Fruit fly (Drosophila melanogaster) whole organism, embryonic: ENCODE measurements around the gene CG4025.
A peak's percentile ranks its signal among the peaks of the same experiment; 100 is the strongest.

Experiments used
- Aef1 ChIP-seq: fragments of 200-800 bp; sonication (Bioruptor generic); IDR thresholded peaks from 3 replicates; pipeline ENCODE4 v1.3.6; 2022; ENCODE audit warnings: missing biosample characterization, missing genetic modification characterization
- Atf3 ChIP-seq: fragments of 200-800 bp; sonication (Bioruptor generic); optimal IDR thresholded peaks from 3 replicates; lab custom pipeline; 2016; ENCODE audit warnings: missing biosample characterization, missing genetic modification characterization
- CG10462 ChIP-seq: fragments of 200-800 bp; sonication (Bioruptor generic); optimal IDR thresholded peaks from 2 replicates; lab custom pipeline; 2016; ENCODE audit warnings: missing biosample characterization, missing genetic modification characterization
- CG10959 ChIP-seq: fragments of 200-800 bp; sonication (Bioruptor generic); IDR thresholded peaks from 2 replicates; pipeline ENCODE4 v1.3.6; 2022; ENCODE audit warnings: missing biosample characterization, missing genetic modification characterization
- CG10979 ChIP-seq: fragments of 200-800 bp; sonication (Bioruptor generic); optimal IDR thresholded peaks from 2 replicates; lab custom pipeline; 2018; ENCODE audit warnings: missing biosample characterization, mild to moderate bottlenecking, missing genetic modification characterization, moderate library complexity
- CG11085 ChIP-seq: fragments of 200-800 bp; sonication (Bioruptor generic); IDR thresholded peaks from 2 replicates; pipeline ENCODE4 v1.3.6; 2022; ENCODE audit warnings: missing biosample characterization, missing genetic modification characterization
- CG13624 ChIP-seq: fragments of 200-800 bp; sonication (Bioruptor generic); optimal IDR thresholded peaks from 2 replicates; lab custom pipeline; 2016; ENCODE audit warnings: missing biosample characterization, missing genetic modification characterization
- CG1647 ChIP-seq: fragments of 200-800 bp; sonication (Bioruptor generic); optimal IDR thresholded peaks from 3 replicates; lab custom pipeline; 2016; ENCODE audit warnings: missing biosample characterization, missing genetic modification characterization
- CG17186 ChIP-seq: fragments of 200-800 bp; sonication (Bioruptor generic); optimal IDR thresholded peaks from 3 replicates; lab custom pipeline; 2017; ENCODE audit warnings: missing biosample characterization, missing genetic modification reagents, missing genetic modification characterization
- CG2120 ChIP-seq: fragments of 200-800 bp; sonication (Bioruptor generic); optimal IDR thresholded peaks from 3 replicates; lab custom pipeline; 2016; ENCODE audit warnings: missing biosample characterization, missing genetic modification characterization
- CG2678 ChIP-seq: fragments of 200-800 bp; sonication (Bioruptor generic); optimal IDR thresholded peaks from 3 replicates; lab custom pipeline; 2019; ENCODE audit warnings: missing biosample characterization, mild to moderate bottlenecking, missing genetic modification characterization, moderate library complexity
- CG5180 ChIP-seq: fragments of 200-800 bp; sonication (Bioruptor generic); optimal IDR thresholded peaks from 3 replicates; lab custom pipeline; 2017; ENCODE audit warnings: missing biosample characterization, missing genetic modification characterization, mild to moderate bottlenecking, moderate library complexity, missing genetic modification reagents
- CG6813 ChIP-seq: fragments of 200-800 bp; sonication (Bioruptor generic); optimal IDR thresholded peaks from 2 replicates; lab custom pipeline; 2017; ENCODE audit warnings: missing biosample characterization, missing genetic modification characterization, mild to moderate bottlenecking, moderate library complexity, missing genetic modification reagents
- CG7928 ChIP-seq: fragments of 200-800 bp; sonication (Bioruptor generic); optimal IDR thresholded peaks from 2 replicates; lab custom pipeline; 2017; ENCODE audit warnings: missing biosample characterization, mild to moderate bottlenecking, missing genetic modification characterization
- CG8290 ChIP-seq, 3 experiments: fragments of 200-800 bp; sonication (Bioruptor generic); optimal IDR thresholded peaks; 2 replicates each; lab custom pipeline; 2016 to 2019; ENCODE audit warnings: missing biosample characterization in 3 of 3, missing genetic modification characterization in 3 of 3, mild to moderate bottlenecking in 2 of 3, moderate library complexity in 1 of 3
- CG8388 ChIP-seq: fragments of 200-800 bp; sonication (Bioruptor generic); optimal IDR thresholded peaks from 2 replicates; lab custom pipeline; 2019; ENCODE audit warnings: missing biosample characterization, mild to moderate bottlenecking, missing genetic modification characterization, moderate library complexity
- Dfd ChIP-seq, 2 experiments: fragments of >200 bp; optimal IDR thresholded peaks; 2 replicates each; lab custom pipeline; 2017; ENCODE audit warnings: missing biosample characterization in 2 of 2, missing genetic modification characterization in 2 of 2
- ERR ChIP-seq: fragments of 200-800 bp; sonication (Bioruptor generic); optimal IDR thresholded peaks from 2 replicates; lab custom pipeline; 2016; ENCODE audit warnings: missing biosample characterization, missing genetic modification characterization
- Ets65A ChIP-seq: fragments of 200-800 bp; sonication (Bioruptor generic); peaks from one replicate; lab custom pipeline; 2016; ENCODE audit warnings: missing biosample characterization, missing genetic modification characterization
- Fer2 ChIP-seq: fragments of 200-800 bp; sonication (Bioruptor generic); optimal IDR thresholded peaks from 2 replicates; lab custom pipeline; 2018; ENCODE audit warnings: missing biosample characterization, mild to moderate bottlenecking, missing genetic modification characterization, moderate library complexity
- HLH3B ChIP-seq: fragments of 200-800 bp; sonication (Bioruptor generic); IDR thresholded peaks from 2 replicates; pipeline ENCODE4 v1.3.6; 2022; ENCODE audit warnings: missing biosample characterization, missing genetic modification characterization
- Hmx ChIP-seq: fragments of 200-800 bp; sonication (Bioruptor generic); optimal IDR thresholded peaks from 2 replicates; lab custom pipeline; 2016; ENCODE audit warnings: missing biosample characterization, missing genetic modification characterization
- Kr ChIP-seq: fragments of 200-800 bp; sonication (Bioruptor generic); optimal IDR thresholded peaks from 2 replicates; lab custom pipeline; 2017; ENCODE audit warnings: missing biosample characterization, mild to moderate bottlenecking, missing genetic modification characterization
- Mes4 ChIP-seq: fragments of 200-800 bp; sonication (Bioruptor generic); optimal IDR thresholded peaks from 2 replicates; lab custom pipeline; 2016; ENCODE audit warnings: missing biosample characterization, missing genetic modification characterization
- Mrtf ChIP-seq: fragments of 200-800 bp; sonication (Bioruptor generic); IDR thresholded peaks from 3 replicates; pipeline ENCODE4 v1.3.6; 2022; ENCODE audit warnings: missing biosample characterization, missing genetic modification characterization
- NK7.1 ChIP-seq: fragments of 200-800 bp; sonication (Bioruptor generic); optimal IDR thresholded peaks from 3 replicates; lab custom pipeline; 2016; ENCODE audit warnings: missing biosample characterization, missing genetic modification characterization
- Nf-YC ChIP-seq: fragments of 200-800 bp; optimal IDR thresholded peaks from 3 replicates; lab custom pipeline; 2019; ENCODE audit warnings: missing biosample characterization, mild to moderate bottlenecking, missing genetic modification characterization, moderate library complexity
- bowl ChIP-seq: fragments of 200-800 bp; sonication (Bioruptor generic); IDR thresholded peaks from 2 replicates; pipeline ENCODE4 v1.3.6; 2022; ENCODE audit warnings: missing biosample characterization, missing genetic modification characterization
- cad ChIP-seq: fragments of >200 bp; optimal IDR thresholded peaks from 2 replicates; lab custom pipeline; 2017; ENCODE audit warnings: missing biosample characterization, missing genetic modification characterization
- chn ChIP-seq: fragments of 200-800 bp; sonication (Bioruptor generic); optimal IDR thresholded peaks from 2 replicates; lab custom pipeline; 2016; ENCODE audit warnings: missing biosample characterization, missing genetic modification characterization
- croc ChIP-seq: fragments of 200-800 bp; sonication (Bioruptor generic); conservative IDR thresholded peaks from 3 replicates; pipeline ENCODE4 v1.3.6; 2022; ENCODE audit warnings: missing biosample characterization, missing genetic modification characterization
- dan ChIP-seq: fragments of 200-800 bp; sonication (Bioruptor generic); IDR thresholded peaks from 2 replicates; pipeline ENCODE4 v1.3.6; 2022; ENCODE audit warnings: missing biosample characterization, missing genetic modification characterization
- dpn ChIP-seq, 2 experiments: fragments of 200-800 bp; sonication (Bioruptor generic); optimal IDR thresholded peaks; 3 replicates each; lab custom pipeline; 2016; ENCODE audit warnings: missing biosample characterization in 2 of 2, missing genetic modification characterization in 2 of 2
- emc ChIP-seq: fragments of 200-800 bp; sonication (Bioruptor generic); optimal IDR thresholded peaks from 2 replicates; lab custom pipeline; 2016; ENCODE audit warnings: missing biosample characterization, missing genetic modification characterization
- ems ChIP-seq: fragments of 200-800 bp; sonication (Bioruptor generic); optimal IDR thresholded peaks from 3 replicates; lab custom pipeline; 2016; ENCODE audit warnings: missing biosample characterization, missing genetic modification characterization
- ftz-f1 ChIP-seq: fragments of 200-800 bp; sonication (Bioruptor generic); optimal IDR thresholded peaks from 2 replicates; lab custom pipeline; 2016; ENCODE audit warnings: missing biosample characterization, missing genetic modification characterization
- gcm2 ChIP-seq: fragments of 200-800 bp; sonication (Bioruptor generic); optimal IDR thresholded peaks from 2 replicates; lab custom pipeline; 2016; ENCODE audit warnings: missing biosample characterization, missing genetic modification characterization
- h ChIP-seq: fragments of >200 bp; optimal IDR thresholded peaks from 2 replicates; lab custom pipeline; 2017
- ken ChIP-seq: fragments of 200-800 bp; sonication (Bioruptor generic); IDR thresholded peaks from 3 replicates; pipeline ENCODE4 v1.3.6; 2022; ENCODE audit warnings: missing biosample characterization, missing genetic modification characterization
- luna ChIP-seq: fragments of 200-800 bp; sonication (Bioruptor generic); optimal IDR thresholded peaks from 2 replicates; lab custom pipeline; 2016; ENCODE audit warnings: missing biosample characterization, missing genetic modification characterization
- mld ChIP-seq: fragments of 200-800 bp; sonication (Bioruptor generic); IDR thresholded peaks from 3 replicates; pipeline ENCODE4 v1.3.6; 2022; ENCODE audit warnings: missing biosample characterization, missing genetic modification characterization; ENCODE audit not compliant: partially characterized antibody
- nau ChIP-seq: fragments of 200-800 bp; sonication (Bioruptor generic); optimal IDR thresholded peaks from 3 replicates; lab custom pipeline; 2017; ENCODE audit warnings: missing biosample characterization, mild to moderate bottlenecking, missing genetic modification characterization, missing genetic modification reagents
- nerfin-1 ChIP-seq: fragments of 200-800 bp; sonication (Bioruptor generic); optimal IDR thresholded peaks from 3 replicates; lab custom pipeline; 2019; ENCODE audit warnings: missing biosample characterization, mild to moderate bottlenecking, missing genetic modification characterization, moderate library complexity
- nerfin-2 ChIP-seq: fragments of 200-800 bp; sonication (Bioruptor generic); IDR thresholded peaks from 2 replicates; pipeline ENCODE4 v1.3.6; 2022; ENCODE audit warnings: missing biosample characterization, missing genetic modification characterization; ENCODE audit not compliant: partially characterized antibody
- pho ChIP-seq: fragments of 200-800 bp; sonication (Bioruptor generic); optimal IDR thresholded peaks from 2 replicates; lab custom pipeline; 2016; ENCODE audit warnings: missing biosample characterization, missing genetic modification characterization
- sd ChIP-seq: fragments of 200-800 bp; sonication (Bioruptor generic); optimal IDR thresholded peaks from 3 replicates; lab custom pipeline; 2018; ENCODE audit warnings: missing biosample characterization, mild to moderate bottlenecking, missing genetic modification characterization, moderate library complexity
- slou ChIP-seq: fragments of 200-800 bp; sonication (Bioruptor generic); optimal IDR thresholded peaks from 3 replicates; lab custom pipeline; 2016; ENCODE audit warnings: missing biosample characterization, missing genetic modification characterization
- so ChIP-seq: fragments of 200-800 bp; sonication (Bioruptor generic); IDR thresholded peaks from 3 replicates; pipeline ENCODE4 v1.3.6; 2022; ENCODE audit warnings: missing biosample characterization, missing genetic modification characterization
- ttk ChIP-seq: fragments of 200-800 bp; sonication (Bioruptor generic); IDR thresholded peaks from 2 replicates; pipeline ENCODE4 v2.1.2; 2022; ENCODE audit warnings: missing biosample characterization, missing genetic modification characterization
- wor ChIP-seq: fragments of 200-800 bp; sonication (Bioruptor generic); IDR thresholded peaks from 2 replicates; pipeline ENCODE4 v1.3.6; 2022; ENCODE audit warnings: missing biosample characterization, missing genetic modification characterization

Gene CG4025

DNA sequence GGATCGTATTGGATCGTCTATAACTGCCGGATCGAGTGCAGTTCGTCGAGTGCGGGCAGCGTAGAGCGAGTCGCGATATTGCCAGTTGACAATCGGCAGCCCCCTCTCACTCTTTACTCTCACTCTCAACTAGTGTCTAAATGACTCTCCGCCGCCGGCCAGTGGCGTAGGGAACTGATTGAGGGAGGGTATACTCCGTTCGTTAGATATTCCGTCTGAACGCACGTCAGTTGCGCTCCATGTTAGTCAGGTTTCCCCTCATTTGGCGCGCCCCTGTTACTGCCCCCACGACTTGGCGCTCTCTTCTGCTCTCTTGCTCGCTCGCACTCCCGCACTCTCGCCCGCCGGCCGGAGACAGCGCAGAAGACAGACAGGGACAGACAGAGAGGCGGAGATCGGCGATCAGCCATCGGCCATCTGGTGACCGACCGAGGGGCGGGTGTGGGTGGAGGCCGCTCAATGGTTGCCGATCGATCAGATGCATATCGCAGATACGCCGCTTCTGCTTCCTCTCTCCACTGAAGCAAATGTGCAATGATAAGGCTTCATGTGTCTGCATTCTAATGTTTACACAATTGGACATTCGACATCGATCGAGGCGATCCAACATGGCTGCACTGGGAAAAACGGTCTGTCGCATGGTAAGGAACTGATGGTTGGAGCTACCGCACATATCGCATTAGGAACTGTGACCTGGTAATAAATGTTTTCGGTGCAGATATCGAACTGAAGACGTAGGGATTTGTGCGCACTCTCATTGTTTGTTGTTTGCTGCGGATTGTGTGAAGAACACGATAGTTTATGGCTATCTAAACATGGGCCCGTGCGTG, 26.5 kb upstream of the CG4025 start, which contains the start of gene moody (continued):
- TF ChIP-seq ttk (GFP tag; lab: Robert Waterston, UW) (peak; percentile 97), CG5180 (GFP tag; lab: Kevin White, UChicago) (peak; percentile 89), nerfin-1 (peak; percentile 90), HLH3B (GFP tag; lab: Robert Waterston, UW) (peak; percentile 98), CG10979 (tag; lab: Kevin White, UChicago) (peak; percentile 91), CG1647 (GFP tag; lab: Kevin White, UChicago) (peak; percentile 94), CG6813 (GFP tag; lab: Kevin White, UChicago) (peak; percentile 98), CG2678 (tag; lab: Kevin White, UChicago) (peak; percentile 97), CG17186 (GFP tag; lab: Kevin White, UChicago) (peak; percentile 80), slou (GFP tag; lab: Kevin White, UChicago) (peak; percentile 87), NK7.1 (peak; percentile 96), CG8388 (GFP tag; lab: Kevin White, UChicago) (peak; percentile 86), Kr (no peak), CG8290 (GFP tag; optimal IDR thresholded peaks at IDR 0.05; lab: Kevin White, UChicago) (peak; percentile 93), CG8290 (tag; optimal IDR thresholded peaks at IDR 0.05; lab: Kevin White, UChicago) (peak; percentile 71 to 100), ftz-f1 (peak; percentile 95), Fer2 (tag; lab: Kevin White, UChicago) (peak; percentile 96), CG7928 (GFP tag; lab: Kevin White, UChicago) (peak; percentile 79), dan (peak; percentile 91), ERR (GFP tag; lab: Kevin White, UChicago) (peak; percentile 97), Nf-YC (peak; percentile 91), mld (GFP tag; lab: Robert Waterston, UW) (no peak), Ets65A (peak; percentile 99), Dfd (GFP tag; optimal IDR thresholded peaks at IDR 0.05; lab: Kevin White, UChicago) (no peak), CG13624 (GFP tag; lab: Kevin White, UChicago) (peak; percentile 98), luna (GFP tag; lab: Kevin White, UChicago) (peak; percentile 92), Aef1 (GFP tag; lab: Robert Waterston, UW) (peak; percentile 98), Atf3 (GFP tag; lab: Kevin White, UChicago) (peak; percentile 95), CG11085 (GFP tag; lab: Robert Waterston, UW) (peak; percentile 98), sd (tag; lab: Kevin White, UChicago) (peak; percentile 82), gcm2 (GFP tag; lab: Kevin White, UChicago) (peak; percentile 91), emc (GFP tag; lab: Kevin White, UChicago) (peak; percentile 92), Mes4 (GFP tag; lab: Kevin White, UChicago) (peak; percentile 95), croc (peak; percentile 90), ken (GFP tag; lab: Robert Waterston, UW) (peak; percentile 99), h (lab: Kevin White, UChicago) (no peak), chn (GFP tag; lab: Kevin White, UChicago) (peak; percentile 97), ems (GFP tag; lab: Kevin White, UChicago) (peak; percentile 98), dpn (GFP tag; optimal IDR thresholded peaks at IDR 0.05; lab: Kevin White, UChicago) (peak; percentile 98 to 99), cad (GFP tag; lab: Kevin White, UChicago) (no peak), nau (peak; percentile 93), wor (GFP tag; lab: Robert Waterston, UW) (peak; percentile 88), Hmx (GFP tag; lab: Kevin White, UChicago) (peak; percentile 87), so (GFP tag; lab: Robert Waterston, UW) (peak; percentile 98), CG10959 (GFP tag; lab: Robert Waterston, UW) (peak; percentile 96), CG10462 (GFP tag; lab: Kevin White, UChicago) (peak; percentile 89), nerfin-2 (GFP tag; lab: Robert Waterston, UW) (no peak), Mrtf (peak; percentile 99), CG2120 (GFP tag; lab: Kevin White, UChicago) (peak; percentile 99), bowl (peak; percentile 97), pho (GFP tag; lab: Kevin White, UChicago) (peak; percentile 98)
